Fruit fly (Drosophila melanogaster) Kc167 (cell line): ENCODE measurements around the gene alpha-Est6.

Experiments
- Myc ChIP-seq: fragments of >200 bp; optimal IDR thresholded peaks from 2 replicates; lab custom pipeline; 2017; ENCODE audit warnings: missing external identifiers
- Sin3A ChIP-seq: fragments of >200 bp; optimal IDR thresholded peaks from 2 replicates; lab custom pipeline; 2018; ENCODE audit warnings: missing external identifiers
- h ChIP-seq: fragments of >200 bp; optimal IDR thresholded peaks from 3 replicates; lab custom pipeline; 2018; ENCODE audit warnings: missing external identifiers
- insv ChIP-seq: fragments of >200 bp; optimal IDR thresholded peaks from 3 replicates; lab custom pipeline; 2018; ENCODE audit warnings: missing external identifiers
- psq ChIP-seq: fragments of >200 bp; optimal IDR thresholded peaks from 2 replicates; lab custom pipeline; 2017; ENCODE audit warnings: missing external identifiers
- ttk ChIP-seq: sonication (Bioruptor generic); optimal IDR thresholded peaks from 2 replicates; lab custom pipeline; 2017; ENCODE audit warnings: missing external identifiers

Gene alpha-Est6

DNA sequence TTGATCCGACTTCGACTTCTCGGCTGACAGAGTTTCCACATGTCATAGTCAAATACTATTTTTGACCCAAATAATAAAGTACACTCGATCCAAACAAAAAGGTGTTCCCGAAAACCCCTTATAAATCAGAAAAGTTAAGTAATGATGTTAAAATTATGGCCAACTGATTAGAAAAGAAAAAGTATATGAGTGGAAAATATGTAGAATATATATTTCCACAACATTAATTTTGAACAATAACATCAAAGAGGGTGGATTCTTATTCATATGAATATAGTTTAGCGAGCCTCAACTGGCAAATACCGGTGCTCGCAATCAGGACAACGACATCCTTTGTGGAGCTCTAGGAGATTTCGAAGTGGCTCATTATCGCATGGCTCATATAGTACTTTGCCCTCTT lies at the start of gene alpha-Est6:
alpha-Est6 (minus strand) TSS at position 101 of the 400 bp plus-strand sequence.
- TF ChIP-seq Sin3A (lab: Kevin White, UChicago) (no peak), Myc (lab: Kevin White, UChicago) (no peak), psq (lab: Kevin White, UChicago) (no peak), h (no peak), ttk (no peak), insv (lab: Kevin White, UChicago) (no peak)

DNA sequence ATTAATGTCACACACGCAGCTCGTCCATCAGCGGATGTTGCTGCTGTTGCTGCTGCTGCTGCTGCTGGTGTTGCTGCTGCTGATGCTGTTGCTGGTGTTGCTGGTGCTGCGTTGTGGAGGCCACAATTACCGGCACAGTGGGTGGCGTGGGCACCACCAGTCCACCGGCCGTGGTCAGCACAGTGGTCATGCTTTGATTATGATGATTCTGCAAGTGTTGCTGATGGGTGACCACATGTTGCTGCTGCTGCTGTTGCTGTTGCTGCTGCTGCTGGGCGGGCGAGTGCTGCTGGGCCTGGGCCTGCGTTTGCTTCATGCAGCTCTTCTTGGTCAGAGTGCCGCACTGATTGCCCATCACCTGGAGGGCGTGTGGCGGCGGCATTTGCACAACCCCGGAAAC lies 43.7 kb upstream of the alpha-Est6 start:
- TF ChIP-seq Myc (lab: Kevin White, UChicago) (no peak), psq (lab: Kevin White, UChicago) (no peak), insv (lab: Kevin White, UChicago) (no peak), h (no peak), Sin3A (lab: Kevin White, UChicago) (no peak), ttk (no peak)

- no peak for TF ChIP-seq ttk
- no peak for TF ChIP-seq insv (lab: Kevin White, UChicago)
- no peak for TF ChIP-seq psq (lab: Kevin White, UChicago)
- no peak for TF ChIP-seq h
- TF ChIP-seq Myc (lab: Kevin White, UChicago), result no peak
- no peak for TF ChIP-seq Sin3A (lab: Kevin White, UChicago)
Observed at dm6 chr3R:7551708-7552107, 23.1 kb upstream of the alpha-Est6 start, which contains the start of gene CG45545. CG45545 (plus strand) TSS chr3R:7552008.

dm6 chr3R:7548808-7549744 lies 20.5 kb upstream of the alpha-Est6 start, which contains the start of gene alpha-Est1:
alpha-Est1 (minus strand) TSS chr3R:7549124.
- no peak for TF ChIP-seq Sin3A (lab: Kevin White, UChicago)
- TF ChIP-seq ttk, result no peak
- TF ChIP-seq psq (lab: Kevin White, UChicago), result no peak
- TF ChIP-seq h, result no peak
- TF ChIP-seq insv (lab: Kevin White, UChicago), result no peak
- TF ChIP-seq Myc (lab: Kevin White, UChicago), result no peak

DNA sequence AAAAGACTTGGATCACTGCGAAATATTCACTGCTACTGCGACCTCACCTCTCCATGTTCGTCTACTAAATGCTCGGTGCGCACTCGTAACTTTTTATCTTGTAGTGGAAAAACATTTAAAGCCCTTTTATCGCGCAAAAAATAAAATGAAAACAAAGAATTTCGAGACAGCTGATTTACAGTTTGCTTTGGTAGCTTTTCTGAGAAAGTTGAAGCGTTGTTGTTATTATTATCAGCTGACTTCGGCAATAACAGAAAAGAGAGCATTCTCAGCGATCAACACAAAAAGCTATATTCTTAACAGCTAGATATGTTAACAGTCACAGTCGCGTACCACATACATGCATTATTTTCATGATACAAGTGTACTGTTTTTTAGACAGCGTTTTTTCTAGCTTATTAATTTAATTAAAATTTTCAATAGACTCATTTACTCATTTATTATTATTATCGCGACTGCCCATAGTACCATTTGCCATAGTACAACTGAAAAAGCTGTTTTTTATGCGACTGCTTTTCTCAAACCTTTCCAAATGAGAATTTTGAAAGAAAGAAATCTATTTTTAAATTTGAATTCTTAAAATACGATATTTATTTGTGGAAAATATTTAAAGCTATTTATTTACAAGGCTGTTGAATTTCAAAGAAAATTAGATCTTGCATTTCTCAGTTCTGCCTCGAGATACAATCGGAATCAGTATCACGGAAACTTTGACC lies 12.7 kb upstream of the alpha-Est6 start, which contains the start of the genes alpha-Est3 and alpha-Est2:
alpha-Est3 (minus strand) TSS at position 487 of the 716 bp plus-strand sequence.
alpha-Est2 (plus strand) TSS at position 666 of the 716 bp plus-strand sequence.
- TF ChIP-seq h (no peak), insv (lab: Kevin White, UChicago) (no peak), ttk (no peak), Sin3A (lab: Kevin White, UChicago) (no peak), Myc (lab: Kevin White, UChicago) (no peak), psq (lab: Kevin White, UChicago) (no peak)

dm6 chr3R:7538435-7538834 lies 9.9 kb upstream of the alpha-Est6 start, which contains the start of gene alpha-Est4:
alpha-Est4 (minus strand) TSS chr3R:7538615.
- no peak for TF ChIP-seq insv (lab: Kevin White, UChicago)
- TF ChIP-seq psq (lab: Kevin White, UChicago), result no peak
- TF ChIP-seq ttk, result no peak
- TF ChIP-seq Sin3A (lab: Kevin White, UChicago), result no peak
- TF ChIP-seq Myc (lab: Kevin White, UChicago), result no peak
- TF ChIP-seq h, result no peak

DNA sequence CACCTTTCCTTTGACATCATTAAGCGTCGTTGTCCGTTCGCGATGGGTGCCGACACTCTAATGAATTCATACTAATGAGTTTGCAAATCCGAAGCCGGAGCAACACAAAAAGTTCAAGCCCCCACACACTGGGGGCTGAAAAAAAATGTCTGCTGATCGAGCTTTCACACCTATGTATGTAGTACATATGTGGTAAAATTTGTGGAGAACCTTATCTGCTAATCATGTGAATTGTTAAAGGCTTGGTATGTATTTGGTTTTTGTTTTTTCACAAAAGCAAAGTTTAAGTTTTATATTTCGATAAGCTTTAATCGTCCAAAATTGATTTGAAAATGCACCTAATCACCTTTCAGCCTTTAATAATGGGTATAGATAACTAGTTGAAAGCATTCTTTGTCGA lies 7.7 kb upstream of the alpha-Est6 start, which contains the start of gene alpha-Est5:
alpha-Est5 (minus strand) TSS at position 110 of the 400 bp plus-strand sequence.
- no peak for TF ChIP-seq psq (lab: Kevin White, UChicago)
- no peak for TF ChIP-seq ttk
- no peak for TF ChIP-seq Sin3A (lab: Kevin White, UChicago)
- no peak for TF ChIP-seq insv (lab: Kevin White, UChicago)
- no peak for TF ChIP-seq h
- TF ChIP-seq Myc (lab: Kevin White, UChicago), result no peak

DNA sequence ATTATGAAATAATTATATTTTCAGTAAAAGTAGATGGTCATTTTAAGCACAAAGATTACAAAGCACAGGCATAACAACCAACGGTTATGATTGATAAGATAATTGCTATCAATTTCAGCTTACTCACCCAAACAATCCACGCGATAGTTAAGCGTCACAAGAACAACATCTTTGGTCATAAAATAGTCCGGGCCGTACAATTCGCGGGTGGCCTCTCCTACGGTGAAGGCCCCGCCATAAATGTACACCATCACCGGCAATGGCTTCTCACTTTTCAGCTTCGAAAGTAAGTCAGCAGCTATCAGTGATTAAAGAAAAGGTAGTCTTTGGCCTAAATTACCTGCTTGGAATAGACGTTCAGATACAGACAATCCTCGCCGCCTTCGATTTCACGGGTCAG lies 7.0 kb upstream of the alpha-Est6 start:
- no peak for TF ChIP-seq Myc (lab: Kevin White, UChicago)
- TF ChIP-seq psq (lab: Kevin White, UChicago), result no peak
- TF ChIP-seq ttk, result no peak
- no peak for TF ChIP-seq h
- TF ChIP-seq Sin3A (lab: Kevin White, UChicago), result no peak
- TF ChIP-seq insv (lab: Kevin White, UChicago), result no peak

dm6 chr3R:7530184-7530821 lies 1.7 kb upstream of the alpha-Est6 start, which contains the start of the genes Rtnl2 and alphaTub84D:
Rtnl2 (minus strand) TSS chr3R:7530241.
alphaTub84D (plus strand) TSS chr3R:7530753.
- TF ChIP-seq psq (lab: Kevin White, UChicago), result no peak
- TF ChIP-seq Sin3A (lab: Kevin White, UChicago), result no peak
- no peak for TF ChIP-seq insv (lab: Kevin White, UChicago)
- no peak for TF ChIP-seq ttk
- TF ChIP-seq h, result no peak
- TF ChIP-seq Myc (lab: Kevin White, UChicago), result no peak

DNA sequence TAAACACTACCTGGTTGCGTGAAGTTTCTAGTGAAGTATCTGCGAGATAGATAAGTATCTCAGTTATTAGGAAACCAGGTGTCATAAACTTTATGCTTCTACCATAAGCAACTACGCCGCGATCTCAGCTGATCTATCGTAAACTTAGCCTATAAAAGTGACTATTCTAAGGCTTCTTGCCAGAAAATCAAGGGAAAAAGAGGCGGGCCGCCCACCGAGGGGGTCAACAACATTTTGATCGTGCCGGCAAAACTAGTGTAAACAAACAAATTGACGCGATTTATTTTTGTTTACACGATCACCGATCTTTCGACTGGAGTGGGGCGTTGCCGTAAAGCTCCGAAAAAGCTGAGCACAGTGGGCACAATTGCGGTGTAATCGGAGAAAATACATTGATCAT lies 4.4 kb downstream of the alpha-Est6 start:
- TF ChIP-seq psq (lab: Kevin White, UChicago) (no peak), h (no peak), insv (lab: Kevin White, UChicago) (no peak), ttk (no peak)

DNA sequence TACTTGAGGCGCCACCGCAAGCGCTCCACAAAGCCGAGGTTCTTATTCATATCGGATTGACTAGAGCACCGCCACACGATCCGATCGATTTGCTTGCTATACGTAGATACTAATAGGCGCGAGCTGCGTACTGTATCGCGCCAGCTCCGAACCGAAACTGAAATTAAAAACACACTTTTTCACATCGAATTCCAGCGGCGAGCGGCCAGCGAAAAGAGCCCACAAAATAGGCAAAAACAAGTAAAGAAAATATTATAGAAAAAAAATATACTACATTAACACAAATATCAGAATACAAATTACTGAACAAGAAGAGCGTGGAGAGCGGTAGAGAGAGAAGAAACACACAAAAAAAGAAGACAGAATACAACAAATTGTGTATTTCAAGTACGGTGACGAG lies 5.0 kb downstream of the alpha-Est6 start, which contains the start of gene alpha-Est7:
alpha-Est7 (minus strand) TSS at position 160 of the 400 bp plus-strand sequence.
- TF ChIP-seq Sin3A (lab: Kevin White, UChicago) (no peak), Myc (lab: Kevin White, UChicago) (no peak), ttk (no peak), insv (lab: Kevin White, UChicago) (no peak), psq (lab: Kevin White, UChicago) (no peak)
